Fruit fly (Drosophila melanogaster) whole organism, adult: ENCODE results near the gene Nna1.
A peak's percentile ranks its signal among the peaks of the same experiment; 100 is the strongest.

Experiments
- CG11617 ChIP-seq: fragments of 200-800 bp; sonication (Bioruptor generic); optimal IDR thresholded peaks from 2 replicates; lab custom pipeline; 2017; ENCODE audit warnings: mild to moderate bottlenecking, missing biosample characterization, missing genetic modification reagents, missing genetic modification characterization
- CG1620 ChIP-seq: fragments of 200-800 bp; sonication (Bioruptor generic); optimal IDR thresholded peaks from 2 replicates; lab custom pipeline; 2016; ENCODE audit warnings: missing biosample characterization, missing genetic modification characterization
- CG7045 ChIP-seq: fragments of 200-800 bp; sonication (Bioruptor generic); optimal IDR thresholded peaks from 2 replicates; lab custom pipeline; 2017; ENCODE audit warnings: missing biosample characterization, mild to moderate bottlenecking, missing genetic modification characterization
- CG7101 ChIP-seq: fragments of 200-800 bp; sonication (Bioruptor generic); optimal IDR thresholded peaks from 2 replicates; lab custom pipeline; 2018; ENCODE audit warnings: missing biosample characterization, mild to moderate bottlenecking, missing genetic modification characterization, moderate library complexity
- Clk ChIP-seq: fragments of 200-800 bp; sonication (Bioruptor generic); optimal IDR thresholded peaks from 2 replicates; lab custom pipeline; 2017; ENCODE audit warnings: missing biosample characterization, missing genetic modification characterization
- Mnt ChIP-seq: fragments of 200-800 bp; sonication (Bioruptor generic); optimal IDR thresholded peaks from 2 replicates; lab custom pipeline; 2016; ENCODE audit warnings: missing biosample characterization, mild to moderate bottlenecking, missing genetic modification characterization
- bab1 ChIP-seq: fragments of 200-800 bp; sonication (Bioruptor generic); optimal IDR thresholded peaks from 3 replicates; lab custom pipeline; 2019; ENCODE audit warnings: missing biosample characterization, mild to moderate bottlenecking, missing genetic modification characterization, moderate library complexity
- cic ChIP-seq: fragments of 200-800 bp; sonication (Bioruptor generic); optimal IDR thresholded peaks from 2 replicates; lab custom pipeline; 2017; ENCODE audit warnings: missing biosample characterization, mild to moderate bottlenecking, missing genetic modification characterization, moderate library complexity
- toe ChIP-seq: fragments of 200-800 bp; sonication (Bioruptor generic); optimal IDR thresholded peaks from 2 replicates; lab custom pipeline; 2016; ENCODE audit warnings: missing biosample characterization, missing genetic modification characterization

DNA sequence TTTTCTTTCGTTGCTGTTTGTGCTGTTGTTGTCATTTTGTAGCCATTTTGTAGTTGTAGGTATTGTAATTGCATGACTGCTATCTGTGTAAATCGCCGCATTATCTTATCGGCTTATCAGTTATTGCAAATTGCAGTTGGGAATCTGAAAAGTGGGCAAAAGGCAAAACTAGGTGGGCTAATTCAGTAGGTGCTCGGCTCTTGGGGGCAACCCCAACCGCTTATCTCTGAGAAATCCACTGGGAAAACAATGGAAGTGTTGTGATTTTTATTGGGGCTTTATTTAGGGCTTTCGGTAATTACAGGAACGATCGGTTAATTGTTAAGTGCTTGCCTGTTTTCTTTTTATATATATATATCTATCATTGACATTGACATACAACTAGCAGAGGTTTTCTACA is 40.9 kb upstream of the Nna1 start:
- TF ChIP-seq bab1 (GFP tag; lab: Kevin White, UChicago) = no peak
- no peak for TF ChIP-seq CG11617 (GFP tag; lab: Kevin White, UChicago)
- no peak for TF ChIP-seq Clk
- peak; percentile 6 for TF ChIP-seq Mnt
- TF ChIP-seq toe = no peak
- TF ChIP-seq CG1620 (GFP tag; lab: Kevin White, UChicago) = no peak
- peak; percentile 65 for TF ChIP-seq cic (GFP tag; lab: Kevin White, UChicago)
- peak; percentile 46 for TF ChIP-seq CG7101 (tag; lab: Kevin White, UChicago)
- TF ChIP-seq CG7045 (GFP tag; lab: Kevin White, UChicago) = no peak
